Worm (Caenorhabditis elegans) whole organism, L4 larva: ENCODE data around the gene ZK1321.4.

Source experiments
- F26F4.8 ChIP-seq: fragments of 200-800 bp; sonication (Bioruptor generic); conservative IDR thresholded peaks from 2 replicates; pipeline ENCODE4 v1.3.6; 2022; ENCODE audit warnings: missing genetic modification characterization, missing compliant biosample characterization
- T26A8.4 ChIP-seq: fragments of 200-800 bp; sonication (Bioruptor generic); IDR thresholded peaks from 2 replicates; pipeline ENCODE4 v1.3.6; 2022; ENCODE audit warnings: missing genetic modification characterization, missing compliant biosample characterization
- ZK337.2 ChIP-seq: fragments of 200-800 bp; sonication (Bioruptor generic); IDR thresholded peaks from 2 replicates; pipeline ENCODE4 v1.3.6; 2022; ENCODE audit warnings: missing genetic modification reagents, missing genetic modification characterization, missing compliant biosample characterization
- aha-1 ChIP-seq: fragments of 150-350 bp; peaks from one replicate; lab custom pipeline; 2014; ENCODE audit warnings: missing biosample characterization, missing genetic modification characterization
- arid-1 ChIP-seq: fragments of 200-800 bp; sonication (Bioruptor generic); conservative IDR thresholded peaks from 2 replicates; pipeline ENCODE4 v1.3.6; 2022; ENCODE audit warnings: missing genetic modification reagents, missing genetic modification characterization, missing compliant biosample characterization
- ces-1 ChIP-seq: fragments of 150-350 bp; sonication (generic microtip); optimal IDR thresholded peaks from 4 replicates; lab custom pipeline; 2014; ENCODE audit warnings: missing biosample characterization, missing genetic modification reagents, missing genetic modification characterization
- cey-2 ChIP-seq: sonication (generic microtip); optimal IDR thresholded peaks from 3 replicates; lab custom pipeline; 2017; ENCODE audit warnings: missing genetic modification characterization, mild to moderate bottlenecking, missing compliant biosample characterization, antibody characterized with exemption, borderline replicate concordance; ENCODE audit not compliant: insufficient read depth
- ctbp-1 ChIP-seq: fragments of 200-800 bp; sonication (Bioruptor generic); IDR thresholded peaks from 2 replicates; pipeline ENCODE4 v1.3.6; 2022; ENCODE audit warnings: missing genetic modification reagents, missing genetic modification characterization, missing compliant biosample characterization
- daf-16 ChIP-seq, 3 experiments: sonication (generic microtip); optimal IDR thresholded peaks; 2 replicates each; lab custom pipeline; 2016 to 2017; ENCODE audit warnings: missing genetic modification characterization in 3 of 3, missing genetic modification reagents in 3 of 3, mild to moderate bottlenecking in 2 of 3, missing compliant biosample characterization in 2 of 3, missing biosample characterization in 1 of 3, moderate library complexity in 1 of 3
- daf-8 ChIP-seq: fragments of 200-800 bp; sonication (Bioruptor generic); IDR thresholded peaks from 2 replicates; pipeline ENCODE4 v1.3.6; 2022; ENCODE audit warnings: missing genetic modification characterization, missing compliant biosample characterization
- dmd-8 ChIP-seq: fragments of 200-800 bp; sonication (Bioruptor generic); IDR thresholded peaks from 2 replicates; pipeline ENCODE4 v1.3.6; 2022; ENCODE audit warnings: missing genetic modification characterization, missing compliant biosample characterization
- dve-1 ChIP-seq: sonication (generic microtip); optimal IDR thresholded peaks from 2 replicates; lab custom pipeline; 2017; ENCODE audit warnings: antibody characterized with exemption, mild to moderate bottlenecking, missing genetic modification characterization, missing compliant biosample characterization; ENCODE audit not compliant: insufficient read depth
- egl-43 ChIP-seq: fragments of 200-800 bp; sonication (Bioruptor generic); IDR thresholded peaks from 2 replicates; pipeline ENCODE4 v1.3.6; 2022; ENCODE audit warnings: missing genetic modification reagents, missing genetic modification characterization, missing compliant biosample characterization
- fkh-10 ChIP-seq: fragments of 150-350 bp; optimal IDR thresholded peaks from 2 replicates; lab custom pipeline; 2014; ENCODE audit warnings: missing biosample characterization, missing genetic modification reagents, missing genetic modification characterization
- hlh-11 ChIP-seq: fragments of 200-800 bp; sonication (Bioruptor generic); optimal IDR thresholded peaks from 2 replicates; lab custom pipeline; 2018; ENCODE audit warnings: mild to moderate bottlenecking, missing genetic modification characterization, missing compliant biosample characterization
- hmg-1.1 ChIP-seq: fragments of 200-800 bp; sonication (Bioruptor generic); IDR thresholded peaks from 2 replicates; pipeline ENCODE4 v1.3.6; 2022; ENCODE audit warnings: missing genetic modification reagents, missing genetic modification characterization, missing compliant biosample characterization
- lin-13 ChIP-seq: fragments of 150-350 bp; optimal IDR thresholded peaks from 2 replicates; lab custom pipeline; 2014; ENCODE audit warnings: missing biosample characterization, missing genetic modification reagents, missing genetic modification characterization
- lsy-2 ChIP-seq, 2 experiments: fragments of 150-350 bp in 1 of 2; sonication (generic microtip) in 1 of 2; optimal IDR thresholded peaks; 2 replicates each; lab custom pipeline; 2014 to 2017; ENCODE audit warnings: missing biosample characterization in 2 of 2, missing genetic modification characterization in 2 of 2
- madf-5 ChIP-seq, 2 experiments: fragments of 200-800 bp; sonication (Bioruptor generic); IDR thresholded peaks; 2 replicates each; pipeline ENCODE4 v1.3.6; 2022; ENCODE audit warnings: missing compliant biosample characterization in 2 of 2, missing genetic modification characterization in 2 of 2
- mdl-1 ChIP-seq, 2 experiments: fragments of 150-350 bp in 1 of 2; sonication (generic microtip) in 1 of 2; optimal IDR thresholded peaks; 2 replicates each; lab custom pipeline; 2014 to 2017; ENCODE audit warnings: missing biosample characterization in 2 of 2, missing genetic modification characterization in 2 of 2
- nhr-11 ChIP-seq: fragments of 150-350 bp; optimal IDR thresholded peaks from 2 replicates; lab custom pipeline; 2014; ENCODE audit warnings: missing biosample characterization, missing genetic modification characterization
- nhr-28 ChIP-seq: fragments of 150-350 bp; optimal IDR thresholded peaks from 2 replicates; lab custom pipeline; 2014; ENCODE audit warnings: missing biosample characterization, missing genetic modification characterization
- nhr-42 ChIP-seq: fragments of 200-800 bp; sonication (Bioruptor generic); IDR thresholded peaks from 2 replicates; pipeline ENCODE4 v1.3.6; 2022; ENCODE audit warnings: missing genetic modification characterization, missing compliant biosample characterization
- php-3 ChIP-seq: fragments of 200-800 bp; sonication (Bioruptor generic); IDR thresholded peaks from 2 replicates; pipeline ENCODE4 v1.3.6; 2022; ENCODE audit warnings: missing genetic modification reagents, missing genetic modification characterization, missing compliant biosample characterization
- pqm-1 ChIP-seq: sonication (generic microtip); optimal IDR thresholded peaks from 2 replicates; lab custom pipeline; 2017; ENCODE audit warnings: missing biosample characterization, missing genetic modification characterization
- skn-1 ChIP-seq: fragments of 150-350 bp; optimal IDR thresholded peaks from 2 replicates; lab custom pipeline; 2014; ENCODE audit warnings: missing biosample characterization, missing genetic modification characterization
- snpc-4 ChIP-seq: fragments of 150-350 bp; optimal IDR thresholded peaks from 2 replicates; lab custom pipeline; 2014; ENCODE audit warnings: missing biosample characterization, missing genetic modification characterization
- tra-1 ChIP-seq: fragments of 200-800 bp; sonication (Bioruptor generic); IDR thresholded peaks from 2 replicates; pipeline ENCODE4 v1.3.6; 2022; ENCODE audit warnings: missing genetic modification reagents, missing genetic modification characterization, missing compliant biosample characterization
- unc-62 ChIP-seq, 3 experiments: fragments of 150-350 bp in 1 of 3; sonication (generic microtip); optimal IDR thresholded peaks in 2 of 3; peaks in 1 of 3; 1 replicate in 1 of 3; 2 replicates in 2 of 3; lab custom pipeline; 2014 to 2017; ENCODE audit warnings: missing biosample characterization in 3 of 3, missing genetic modification characterization in 3 of 3, missing genetic modification reagents in 3 of 3, missing genotype in 1 of 3
- vab-7 ChIP-seq: fragments of 200-800 bp; sonication (Bioruptor generic); IDR thresholded peaks from 2 replicates; pipeline ENCODE4 v1.3.6; 2022; ENCODE audit warnings: missing genetic modification reagents, missing genetic modification characterization, missing compliant biosample characterization
- ztf-7 ChIP-seq: fragments of 150-350 bp; optimal IDR thresholded peaks from 2 replicates; lab custom pipeline; 2014; ENCODE audit warnings: missing biosample characterization, missing genetic modification characterization

The ZK1321.4 gene

ce11 chrII:9728506-9728905 is 45.2 kb downstream of the ZK1321.4 start:
- TF ChIP-seq arid-1 (GFP tag; lab: Robert Waterston, UW): no peak
- TF ChIP-seq ZK337.2 (GFP tag; lab: Robert Waterston, UW): no peak
- TF ChIP-seq ztf-7 (tag; lab: Kevin White, UChicago): no peak
- 0 out of 2 replicates have a peak, but pooled peaks have one; percentile 20 for TF ChIP-seq ctbp-1 (GFP tag; lab: Robert Waterston, UW)
- TF ChIP-seq F26F4.8 (GFP tag; lab: Robert Waterston, UW): no peak
- TF ChIP-seq T26A8.4: no peak
- TF ChIP-seq lsy-2 (tag; optimal IDR thresholded peaks at IDR 0.05; lab: Kevin White, UChicago): peak in 1 of 2 experiments; percentile 1
- peak; percentile 83 for TF ChIP-seq fkh-10 (GFP tag; lab: Kevin White, UChicago)
- no peak for TF ChIP-seq daf-16 (GFP tag; optimal IDR thresholded peaks at IDR 0.05; lab: Kevin White, UChicago)
- TF ChIP-seq daf-16 (tag; optimal IDR thresholded peaks at IDR 0.05; lab: Kevin White, UChicago): no peak
- TF ChIP-seq mdl-1 (tag; optimal IDR thresholded peaks at IDR 0.05; lab: Kevin White, UChicago): no peak
- TF ChIP-seq ces-1 (GFP tag; lab: Kevin White, UChicago): peak; percentile 64
- no peak for TF ChIP-seq skn-1 (tag; lab: Kevin White, UChicago)

ce11 chrII:9727192-9727699 is 46.5 kb downstream of the ZK1321.4 start:
- TF ChIP-seq T26A8.4 (no peak), pqm-1 (no peak), vab-7 (GFP tag; lab: Robert Waterston, UW) (no peak), dmd-8 (GFP tag; lab: Robert Waterston, UW) (no peak), lsy-2 (tag; optimal IDR thresholded peaks at IDR 0.05; lab: Kevin White, UChicago) (peak in 1 of 2 experiments; percentile 6), unc-62 (GFP tag; optimal IDR thresholded peaks at IDR 0.05 in 1 of 2; lab: Kevin White, UChicago) (peak in 1 of 2 experiments; percentile 32), unc-62 (tag; optimal IDR thresholded peaks at IDR 0.05; lab: Kevin White, UChicago) (no peak), madf-5 (GFP tag; IDR thresholded peaks at IDR 0.05; lab: Robert Waterston, UW) (no peak), nhr-28 (tag; lab: Kevin White, UChicago) (no peak), snpc-4 (no peak), daf-8 (GFP tag; lab: Robert Waterston, UW) (no peak), tra-1 (GFP tag; lab: Robert Waterston, UW) (0 out of 2 replicates have a peak, but pooled peaks have one; percentile 42), nhr-42 (GFP tag; lab: Robert Waterston, UW) (no peak), lin-13 (GFP tag; lab: Kevin White, UChicago) (no peak), cey-2 (tag; lab: Kevin White, UChicago) (no peak), hmg-1.1 (GFP tag; lab: Robert Waterston, UW) (0 out of 2 replicates have a peak, but pooled peaks have one; percentile 38), php-3 (GFP tag; lab: Robert Waterston, UW) (no peak), egl-43 (GFP tag; lab: Robert Waterston, UW) (0 out of 2 replicates have a peak, but pooled peaks have one; percentile 10), ces-1 (GFP tag; lab: Kevin White, UChicago) (no peak), ZK337.2 (GFP tag; lab: Robert Waterston, UW) (no peak), hlh-11 (tag; lab: Kevin White, UChicago) (peak; percentile 12), nhr-11 (peak; percentile 8)

- TF ChIP-seq aha-1 (tag; lab: Kevin White, UChicago) (peak; percentile 16), dve-1 (tag; lab: Kevin White, UChicago) (no peak)
Observed at ce11 chrII:9725056-9725455, 48.7 kb downstream of the ZK1321.4 start.

ce11 chrII:9724464-9724863 is 49.3 kb downstream of the ZK1321.4 start, which contains the start of gene cutl-2:
Gene cutl-2 (minus strand): TSS chrII:9724673.
- TF ChIP-seq unc-62 (GFP tag; optimal IDR thresholded peaks at IDR 0.05 in 1 of 2; lab: Kevin White, UChicago) (peak in 1 of 2 experiments; percentile 36), unc-62 (tag; optimal IDR thresholded peaks at IDR 0.05; lab: Kevin White, UChicago) (no peak), fkh-10 (GFP tag; lab: Kevin White, UChicago) (no peak)
- TF ChIP-seq, all 104 proteins: peak for 1
